Worm (Caenorhabditis elegans): ENCODE results near the gene W07G1.1.

DNA sequence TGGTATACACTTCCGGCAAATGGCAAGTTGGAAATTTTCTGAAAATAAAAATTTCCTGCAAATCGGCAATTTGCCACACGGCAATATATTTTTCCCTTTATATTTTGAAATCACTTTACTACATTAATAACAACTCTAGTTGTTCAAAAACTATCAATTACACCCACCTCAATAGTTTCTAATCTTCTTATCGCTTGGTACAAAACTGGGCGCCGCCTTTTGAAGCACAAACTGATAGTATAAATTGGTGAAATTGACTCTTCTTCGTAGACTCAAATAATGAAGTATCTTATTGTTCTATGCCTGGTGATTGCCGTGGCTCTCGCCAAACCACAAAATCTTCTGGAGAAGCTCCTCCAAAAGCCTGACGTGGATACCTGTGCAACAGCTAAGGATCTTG is 41.7 kb upstream of the W07G1.1 start, which contains the start of gene Y39G8B.9:
- TF ChIP-seq him-1 (tag; optimal IDR thresholded peaks at IDR 0.05) (no peak), dao-5 (tag; optimal IDR thresholded peaks at IDR 0.05) (no peak)

All from whole organism, L4/young adult.